Fruit fly (Drosophila melanogaster) S2 (cell line): Measurements from ENCODE around the gene CG4293.

Experiments used
- CG8478 ChIP-seq: fragments of >200 bp; optimal IDR thresholded peaks from 2 replicates; lab custom pipeline; 2018
- CTCF ChIP-seq, 2 experiments: fragments of >200 bp; optimal IDR thresholded peaks; 2 replicates each; lab custom pipeline; 2018

- TF ChIP-seq CG8478, result no peak
- no peak for TF ChIP-seq CTCF (optimal IDR thresholded peaks at IDR 0.05; lab: Kevin White, UChicago)
These were observed 36.5 kb downstream of the CG4293 start, which contains the start of gene CG17896 for dm6 chrX:493445-494190.
